Worm (Caenorhabditis elegans) whole organism, late embryonic: ENCODE results near the gene cpg-9.

ENCODE experiments used
- T23F11.4 ChIP-seq: fragments of 200-800 bp; sonication (Bioruptor generic); optimal IDR thresholded peaks from 2 replicates; lab custom pipeline; 2018; ENCODE audit warnings: mild to moderate bottlenecking, missing genetic modification characterization, missing compliant biosample characterization
- Y22D7AL.16 ChIP-seq: sonication (generic microtip); optimal IDR thresholded peaks from 2 replicates; lab custom pipeline; 2016; ENCODE audit warnings: missing genetic modification characterization, missing compliant biosample characterization
- ama-1 ChIP-seq: fragments of 150-350 bp; optimal IDR thresholded peaks from 2 replicates; lab custom pipeline; 2014
- ceh-18 ChIP-seq: sonication (generic microtip); optimal IDR thresholded peaks from 2 replicates; lab custom pipeline; 2016; ENCODE audit warnings: missing genetic modification characterization, missing compliant biosample characterization
- ceh-19 ChIP-seq: fragments of 200-800 bp; sonication (Bioruptor generic); optimal IDR thresholded peaks from 2 replicates; lab custom pipeline; 2018; ENCODE audit warnings: mild to moderate bottlenecking, missing genetic modification characterization, missing compliant biosample characterization
- ceh-2 ChIP-seq: sonication (generic microtip); optimal IDR thresholded peaks from 2 replicates; lab custom pipeline; 2016; ENCODE audit warnings: missing genotype, missing genetic modification characterization, missing compliant biosample characterization
- ceh-24 ChIP-seq: sonication (generic microtip); optimal IDR thresholded peaks from 2 replicates; lab custom pipeline; 2016; ENCODE audit warnings: mild to moderate bottlenecking, missing genetic modification characterization, missing compliant biosample characterization
- ceh-30 ChIP-seq: fragments of 150-350 bp; optimal IDR thresholded peaks from 2 replicates; lab custom pipeline; 2014; ENCODE audit warnings: missing biosample characterization, missing genetic modification characterization
- ceh-34 ChIP-seq: sonication (generic microtip); optimal IDR thresholded peaks from 2 replicates; lab custom pipeline; 2016; ENCODE audit warnings: mild to moderate bottlenecking, missing genetic modification characterization, missing compliant biosample characterization
- ceh-48 ChIP-seq: sonication (generic microtip); optimal IDR thresholded peaks from 2 replicates; lab custom pipeline; 2016; ENCODE audit warnings: missing genetic modification characterization, inconsistent platforms, missing compliant biosample characterization
- ceh-9 ChIP-seq: sonication (generic microtip); optimal IDR thresholded peaks from 2 replicates; lab custom pipeline; 2016; ENCODE audit warnings: mild to moderate bottlenecking, missing genetic modification characterization, inconsistent platforms, missing compliant biosample characterization
- dmd-4 ChIP-seq: sonication (generic microtip); optimal IDR thresholded peaks from 2 replicates; lab custom pipeline; 2016; ENCODE audit warnings: borderline replicate concordance, missing genetic modification characterization, missing compliant biosample characterization
- dve-1 ChIP-seq: sonication (generic microtip); optimal IDR thresholded peaks from 2 replicates; lab custom pipeline; 2017; ENCODE audit warnings: antibody characterized with exemption, mild to moderate bottlenecking, missing genetic modification characterization, missing compliant biosample characterization
- ets-4 ChIP-seq: sonication (generic microtip); optimal IDR thresholded peaks from 2 replicates; lab custom pipeline; 2016; ENCODE audit warnings: missing genetic modification characterization, missing compliant biosample characterization
- eyg-1 ChIP-seq: sonication (generic microtip); optimal IDR thresholded peaks from 2 replicates; lab custom pipeline; 2016; ENCODE audit warnings: missing genotype, missing genetic modification characterization, missing compliant biosample characterization
- fkh-10 ChIP-seq: fragments of 150-350 bp; optimal IDR thresholded peaks from 2 replicates; lab custom pipeline; 2014; ENCODE audit warnings: missing biosample characterization, missing genetic modification reagents, missing genetic modification characterization
- hlh-13 ChIP-seq: fragments of 200-800 bp; sonication (Bioruptor generic); optimal IDR thresholded peaks from 2 replicates; lab custom pipeline; 2018; ENCODE audit warnings: mild to moderate bottlenecking, missing genetic modification characterization, missing compliant biosample characterization
- hlh-15 ChIP-seq: sonication (generic microtip); optimal IDR thresholded peaks from 2 replicates; lab custom pipeline; 2016; ENCODE audit warnings: missing genetic modification characterization, missing compliant biosample characterization
- hlh-30 ChIP-seq: sonication (generic microtip); optimal IDR thresholded peaks from 2 replicates; lab custom pipeline; 2017; ENCODE audit warnings: antibody characterized with exemption, missing genetic modification characterization, missing compliant biosample characterization; ENCODE audit not compliant: insufficient read depth
- hlh-6 ChIP-seq: sonication (generic microtip); optimal IDR thresholded peaks from 2 replicates; lab custom pipeline; 2016; ENCODE audit warnings: missing genotype, missing genetic modification characterization, missing compliant biosample characterization
- hlh-8 ChIP-seq: sonication (generic microtip); optimal IDR thresholded peaks from 2 replicates; lab custom pipeline; 2016; ENCODE audit warnings: missing genotype, missing genetic modification characterization, missing compliant biosample characterization
- lin-11 ChIP-seq: fragments of 200-800 bp; sonication (Bioruptor generic); optimal IDR thresholded peaks from 2 replicates; lab custom pipeline; 2018; ENCODE audit warnings: mild to moderate bottlenecking, missing genetic modification characterization, missing compliant biosample characterization
- madf-2 ChIP-seq: sonication (generic microtip); optimal IDR thresholded peaks from 2 replicates; lab custom pipeline; 2017; ENCODE audit warnings: missing genetic modification characterization, missing compliant biosample characterization
- nfya-1 ChIP-seq: sonication (generic microtip); optimal IDR thresholded peaks from 2 replicates; lab custom pipeline; 2017; ENCODE audit warnings: missing genetic modification characterization, mild to moderate bottlenecking, missing compliant biosample characterization, antibody characterized with exemption, moderate library complexity
- nhr-232 ChIP-seq: sonication (generic microtip); optimal IDR thresholded peaks from 2 replicates; lab custom pipeline; 2016; ENCODE audit warnings: missing genetic modification characterization, missing compliant biosample characterization
- pag-3 ChIP-seq: sonication (generic microtip); optimal IDR thresholded peaks from 2 replicates; lab custom pipeline; 2016; ENCODE audit warnings: missing compliant biosample characterization, missing genetic modification characterization, borderline replicate concordance
- pat-9 ChIP-seq: fragments of 200-800 bp; sonication (Bioruptor generic); optimal IDR thresholded peaks from 2 replicates; lab custom pipeline; 2018; ENCODE audit warnings: mild to moderate bottlenecking, missing genetic modification characterization, moderate library complexity, missing compliant biosample characterization
- pax-1 ChIP-seq: fragments of 150-350 bp; optimal IDR thresholded peaks from 2 replicates; lab custom pipeline; 2014; ENCODE audit warnings: missing biosample characterization, missing genetic modification characterization
- pha-4 ChIP-seq: fragments of 150-350 bp; optimal IDR thresholded peaks from 2 replicates; lab custom pipeline; 2018; ENCODE audit warnings: missing biosample characterization, missing genetic modification reagents, missing genetic modification characterization
- ref-2 ChIP-seq: sonication (generic microtip); optimal IDR thresholded peaks from 2 replicates; lab custom pipeline; 2016; ENCODE audit warnings: missing genetic modification characterization, missing compliant biosample characterization
- rnt-1 ChIP-seq: sonication (generic microtip); optimal IDR thresholded peaks from 2 replicates; lab custom pipeline; 2016; ENCODE audit warnings: missing genetic modification characterization, missing compliant biosample characterization
- tbx-2 ChIP-seq: sonication (generic microtip); optimal IDR thresholded peaks from 2 replicates; lab custom pipeline; 2016; ENCODE audit warnings: missing genetic modification characterization, missing compliant biosample characterization
- tbx-7 ChIP-seq: sonication (generic microtip); optimal IDR thresholded peaks from 2 replicates; lab custom pipeline; 2016; ENCODE audit warnings: missing genotype, missing genetic modification characterization, missing compliant biosample characterization
- ttx-3 ChIP-seq: sonication (generic microtip); optimal IDR thresholded peaks from 2 replicates; lab custom pipeline; 2016; ENCODE audit warnings: missing genetic modification reagents, missing genetic modification characterization, missing compliant biosample characterization
- unc-42 ChIP-seq: sonication (generic microtip); optimal IDR thresholded peaks from 2 replicates; lab custom pipeline; 2016; ENCODE audit warnings: missing genotype, missing genetic modification characterization, missing compliant biosample characterization
- unc-55 ChIP-seq: sonication (generic microtip); optimal IDR thresholded peaks from 2 replicates; lab custom pipeline; 2017; ENCODE audit warnings: missing biosample characterization, missing genetic modification reagents, missing genetic modification characterization
- unc-86 ChIP-seq: sonication (generic microtip); optimal IDR thresholded peaks from 2 replicates; lab custom pipeline; 2016; ENCODE audit warnings: missing genetic modification characterization, missing compliant biosample characterization
- ztf-16 ChIP-seq: sonication (generic microtip); optimal IDR thresholded peaks from 2 replicates; lab custom pipeline; 2017; ENCODE audit warnings: missing genetic modification characterization, missing compliant biosample characterization

cpg-9 gene

DNA sequence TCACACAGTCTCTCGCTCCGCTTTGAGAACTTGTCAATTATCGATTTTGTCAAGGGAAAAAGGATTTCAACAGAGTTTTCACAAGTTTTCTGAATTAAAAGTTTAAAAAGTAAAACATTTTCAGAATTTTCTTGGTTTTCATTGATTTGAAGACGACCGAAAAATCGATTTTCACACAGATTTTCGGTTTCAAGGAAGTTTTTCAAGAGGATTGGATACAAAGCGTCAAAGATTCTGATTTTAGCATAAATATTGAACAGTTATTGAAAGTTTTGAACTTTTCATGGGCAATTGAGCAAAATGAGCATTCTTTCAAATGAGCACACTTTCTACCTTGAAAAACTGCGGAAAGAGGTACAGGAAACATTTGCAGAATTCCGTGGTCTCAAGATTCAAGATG, 2.0 kb upstream of the cpg-9 start, which contains the start of gene Y67D8C.2:
TSS of gene Y67D8C.2 (plus strand) at position 301 of the 400 bp plus-strand sequence.
- TF ChIP-seq pax-1 (tag; lab: Kevin White, UChicago), result no peak
- TF ChIP-seq ref-2, result no peak
- TF ChIP-seq ceh-2 (tag; lab: Kevin White, UChicago), result no peak
- TF ChIP-seq lin-11 (tag; lab: Kevin White, UChicago), result no peak
- TF ChIP-seq hlh-15 (tag; lab: Kevin White, UChicago), result no peak
- TF ChIP-seq pag-3 (tag; lab: Kevin White, UChicago), result no peak
- no peak for TF ChIP-seq hlh-6 (tag; lab: Kevin White, UChicago)
- TF ChIP-seq unc-42 (tag; lab: Kevin White, UChicago), result no peak
- no peak for TF ChIP-seq unc-55 (GFP tag; lab: Kevin White, UChicago)
- no peak for TF ChIP-seq fkh-10 (GFP tag; lab: Kevin White, UChicago)
- no peak for TF ChIP-seq pha-4 (tag; lab: Kevin White, UChicago)
- no peak for TF ChIP-seq ceh-34
- no peak for TF ChIP-seq ceh-30 (tag; lab: Kevin White, UChicago)
- no peak for TF ChIP-seq eyg-1 (tag; lab: Kevin White, UChicago)
- TF ChIP-seq T23F11.4 (GFP tag; lab: Kevin White, UChicago), result no peak
- TF ChIP-seq ztf-16 (tag; lab: Kevin White, UChicago), result no peak
- TF ChIP-seq madf-2 (tag; lab: Kevin White, UChicago), result no peak
- TF ChIP-seq tbx-7 (tag; lab: Kevin White, UChicago), result no peak

DNA sequence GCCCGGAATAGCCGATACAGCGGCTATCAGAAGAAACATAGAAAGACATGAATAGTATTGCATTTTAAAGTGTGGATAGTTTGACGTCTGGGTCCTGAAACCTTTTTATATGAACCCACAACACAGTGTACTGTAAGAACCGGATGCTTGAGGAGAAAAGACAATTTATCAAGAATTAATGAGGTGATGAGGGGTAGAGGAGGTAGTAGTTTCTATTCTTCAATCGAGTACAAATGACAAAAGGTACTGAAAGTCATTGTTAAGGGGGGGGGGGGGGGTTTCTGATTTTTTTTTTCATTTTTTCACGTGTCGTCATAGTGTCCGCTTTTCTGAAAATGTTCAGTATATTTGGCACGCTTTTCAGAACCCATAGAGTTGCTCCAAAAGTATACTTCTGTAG, 3.2 kb downstream of the cpg-9 start, which contains the start of gene Y67D8C.7:
TSS of gene Y67D8C.7 (minus strand) at position 101 of the 400 bp plus-strand sequence.
- TF ChIP-seq tbx-2 (tag; lab: Kevin White, UChicago), result no peak
- TF ChIP-seq dve-1 (tag; lab: Kevin White, UChicago), result no peak

DNA sequence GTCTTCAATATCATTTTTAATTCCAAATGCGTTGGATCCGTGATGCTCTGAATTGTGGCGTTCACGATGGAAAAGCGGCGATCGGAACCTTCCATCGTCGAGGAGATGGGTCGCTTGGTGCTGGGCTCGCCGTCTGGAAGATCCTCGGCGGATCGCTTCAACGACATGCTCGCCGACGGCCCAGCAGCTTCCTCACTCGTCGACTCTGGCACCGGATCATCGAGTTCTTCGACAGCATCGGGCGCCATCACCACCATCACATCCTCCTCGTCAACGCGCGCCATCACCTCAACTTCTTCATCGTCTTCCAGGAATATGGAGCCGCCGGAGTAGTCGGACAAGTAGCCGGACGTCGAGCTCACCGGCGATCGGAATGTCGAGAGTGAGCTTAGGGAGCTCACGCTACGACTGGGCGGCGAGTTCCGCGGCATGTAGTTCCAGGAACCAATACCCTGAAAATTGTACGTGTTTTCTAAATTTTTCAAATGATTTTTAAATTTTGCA, 7.0 kb downstream of the cpg-9 start, which contains the start of gene Y67D8C.6:
TSS of gene Y67D8C.6 (minus strand) at position 454 of the 504 bp plus-strand sequence.
- TF ChIP-seq rnt-1 (tag; lab: Kevin White, UChicago), result no peak
- no peak for TF ChIP-seq pat-9 (tag; lab: Kevin White, UChicago)
- TF ChIP-seq ceh-9, result no peak
- no peak for TF ChIP-seq ama-1 (lab: Kevin White, UChicago)
- TF ChIP-seq ref-2, result no peak
- no peak for TF ChIP-seq ceh-18 (tag; lab: Kevin White, UChicago)
- TF ChIP-seq hlh-13, result no peak
- TF ChIP-seq unc-86 (tag; lab: Kevin White, UChicago), result no peak

DNA sequence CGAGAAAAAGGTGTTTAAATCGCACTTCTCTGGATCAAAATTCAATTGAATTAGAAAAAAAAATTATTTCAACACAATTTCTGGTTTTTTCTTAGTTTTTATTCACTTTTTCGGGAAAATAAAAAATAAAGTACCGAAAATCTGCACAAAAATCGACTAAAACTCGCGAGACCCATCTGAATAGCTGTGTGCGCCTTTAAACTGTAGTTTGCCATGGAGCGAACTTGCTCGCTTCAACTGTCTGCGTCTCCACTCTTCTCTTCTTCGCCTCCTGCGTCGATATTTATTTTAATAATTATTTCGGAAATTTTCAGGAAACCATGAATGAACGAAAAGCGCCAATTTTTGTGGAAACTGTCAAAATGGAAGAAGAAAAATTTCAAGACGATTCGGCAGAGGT, 14.2 kb downstream of the cpg-9 start:
- no peak for TF ChIP-seq ama-1 (lab: Kevin White, UChicago)
- no peak for TF ChIP-seq ceh-30 (tag; lab: Kevin White, UChicago)
- TF ChIP-seq unc-86 (tag; lab: Kevin White, UChicago), result no peak
- no peak for TF ChIP-seq unc-42 (tag; lab: Kevin White, UChicago)
- no peak for TF ChIP-seq ceh-19 (GFP tag; lab: Kevin White, UChicago)
- no peak for TF ChIP-seq nhr-232 (tag; lab: Kevin White, UChicago)
- TF ChIP-seq ztf-16 (tag; lab: Kevin White, UChicago), result no peak
- TF ChIP-seq ceh-9, result no peak
- no peak for TF ChIP-seq rnt-1 (tag; lab: Kevin White, UChicago)
- no peak for TF ChIP-seq ceh-24
- TF ChIP-seq pax-1 (tag; lab: Kevin White, UChicago), result no peak
- TF ChIP-seq ceh-48 (tag; lab: Kevin White, UChicago), result no peak
- no peak for TF ChIP-seq Y22D7AL.16
- TF ChIP-seq hlh-8 (tag; lab: Kevin White, UChicago), result no peak

DNA sequence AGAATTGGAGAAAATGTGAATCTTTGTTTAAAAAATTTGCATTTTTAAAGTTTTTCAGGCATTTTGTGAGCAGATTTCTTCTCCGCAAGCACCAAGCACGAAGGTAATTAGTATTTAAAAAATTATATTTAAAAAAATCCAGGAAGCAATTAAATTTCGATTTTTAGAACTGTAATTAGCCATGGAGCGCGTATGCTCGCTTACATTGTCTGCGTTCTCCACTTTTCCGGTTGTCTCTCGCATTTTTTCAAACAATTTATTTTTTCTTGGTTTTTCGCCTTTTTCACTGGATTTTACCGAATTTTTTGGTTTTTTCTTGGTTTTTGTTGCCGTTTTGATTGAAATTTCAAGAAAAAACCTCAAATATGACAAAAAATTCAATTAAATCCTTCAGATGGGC, 14.7 kb downstream of the cpg-9 start:
- TF ChIP-seq pat-9 (tag; lab: Kevin White, UChicago) (no peak), hlh-30 (tag; lab: Kevin White, UChicago) (no peak), dmd-4 (no peak), ets-4 (no peak), ttx-3 (tag; lab: Kevin White, UChicago) (no peak), nfya-1 (tag; lab: Kevin White, UChicago) (no peak)
